Worm (Caenorhabditis elegans): ENCODE measurements around the gene srh-111.

The srh-111 gene

ce11 chrV:17506289-17506688 is 21.3 kb upstream of the srh-111 start, which contains the start of gene srw-31:
srw-31 (plus strand) TSS chrV:17506589.
- TF ChIP-seq T22C8.4 (GFP tag; IDR thresholded peaks at IDR 0.05) = no peak

DNA sequence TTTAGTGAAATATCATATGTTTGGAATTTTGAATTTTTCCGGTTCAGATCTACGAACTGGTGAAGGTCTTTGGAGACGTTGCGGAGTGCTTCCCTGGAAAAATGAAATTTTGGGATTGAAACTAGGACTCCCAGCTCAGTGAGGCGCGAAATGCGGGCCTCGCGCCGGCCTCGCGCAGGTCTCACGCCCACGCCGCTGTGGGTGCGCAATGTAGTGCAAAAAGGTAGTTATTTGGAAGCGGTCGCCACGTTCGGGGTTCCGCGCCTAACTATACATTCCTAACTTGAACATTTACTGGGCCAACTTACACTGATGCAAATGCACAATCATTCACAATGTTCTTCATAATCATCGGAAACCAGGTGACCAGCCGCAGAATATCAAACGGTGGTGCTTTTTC is 15.1 kb upstream of the srh-111 start:
- no peak for TF ChIP-seq cog-1 (tag; optimal IDR thresholded peaks at IDR 0.05)
- no peak for TF ChIP-seq tab-1 (GFP tag; IDR thresholded peaks at IDR 0.05)
- no peak for TF ChIP-seq med-1 (GFP tag; optimal IDR thresholded peaks at IDR 0.05; ENCODE audit: insufficient read depth)
- TF ChIP-seq ref-1 (GFP tag; conservative IDR thresholded peaks at IDR 0.05) = no peak
- no peak for TF ChIP-seq klf-2 (GFP tag; conservative IDR thresholded peaks at IDR 0.05)
- no peak for TF ChIP-seq T22C8.4 (GFP tag; IDR thresholded peaks at IDR 0.05)
- no peak for TF ChIP-seq flt-1 (GFP tag; IDR thresholded peaks at IDR 0.05)
- TF ChIP-seq ztf-29 (GFP tag; IDR thresholded peaks at IDR 0.05) = no peak
- no peak for TF ChIP-seq ztf-23 (GFP tag; IDR thresholded peaks at IDR 0.05)

ce11 chrV:17496071-17496470 is 11.1 kb upstream of the srh-111 start, which contains the start of gene srh-118:
srh-118 (minus strand) TSS chrV:17496171.
- TF ChIP-seq cog-1 (tag; optimal IDR thresholded peaks at IDR 0.05) (no peak), ztf-23 (GFP tag; IDR thresholded peaks at IDR 0.05) (no peak), tab-1 (GFP tag; IDR thresholded peaks at IDR 0.05) (no peak), ref-1 (GFP tag; conservative IDR thresholded peaks at IDR 0.05) (no peak), T22C8.4 (GFP tag; IDR thresholded peaks at IDR 0.05) (no peak), ztf-29 (GFP tag; IDR thresholded peaks at IDR 0.05) (no peak), klf-2 (GFP tag; conservative IDR thresholded peaks at IDR 0.05) (no peak), med-1 (GFP tag; optimal IDR thresholded peaks at IDR 0.05; ENCODE audit: insufficient read depth) (no peak), flt-1 (GFP tag; IDR thresholded peaks at IDR 0.05) (no peak)

- TF ChIP-seq cog-1 (tag; optimal IDR thresholded peaks at IDR 0.05) (no peak), klf-2 (GFP tag; conservative IDR thresholded peaks at IDR 0.05) (no peak), med-1 (GFP tag; optimal IDR thresholded peaks at IDR 0.05; ENCODE audit: insufficient read depth) (no peak), ref-1 (GFP tag; conservative IDR thresholded peaks at IDR 0.05) (no peak), flt-1 (GFP tag; IDR thresholded peaks at IDR 0.05) (no peak), ztf-29 (GFP tag; IDR thresholded peaks at IDR 0.05) (no peak), ztf-23 (GFP tag; IDR thresholded peaks at IDR 0.05) (no peak), tab-1 (GFP tag; IDR thresholded peaks at IDR 0.05) (no peak), T22C8.4 (GFP tag; IDR thresholded peaks at IDR 0.05) (no peak)
Observed at ce11 chrV:17493732-17494131, 8.8 kb upstream of the srh-111 start, which contains the start of gene fbxa-102. fbxa-102 (minus strand) TSS chrV:17493832.

DNA sequence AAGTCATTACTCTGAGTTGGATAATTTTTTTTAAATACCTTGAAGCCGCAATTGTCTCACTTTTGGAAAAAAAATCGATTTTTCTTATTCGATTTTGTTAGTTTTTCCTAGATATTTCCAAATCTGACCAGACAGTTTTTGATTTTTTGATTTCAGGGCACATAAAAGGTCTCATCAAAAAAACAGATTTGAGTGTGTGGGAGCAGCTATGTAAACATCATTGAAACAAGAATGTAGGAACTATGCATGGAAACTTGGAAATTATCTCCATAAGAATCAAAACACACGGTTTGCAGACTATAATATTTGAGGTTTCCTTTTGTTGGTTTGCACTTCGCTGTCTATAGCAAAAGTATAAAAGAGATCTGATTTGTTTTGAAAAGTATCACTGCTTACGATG is 1.1 kb upstream of the srh-111 start, which contains the start of gene scl-24:
Gene scl-24, plus strand, starts transcription at position 301 of the 400 bp plus-strand sequence.
- TF ChIP-seq ztf-29 (GFP tag; IDR thresholded peaks at IDR 0.05) (no peak), flt-1 (GFP tag; IDR thresholded peaks at IDR 0.05) (no peak), ref-1 (GFP tag; conservative IDR thresholded peaks at IDR 0.05) (no peak), cog-1 (tag; optimal IDR thresholded peaks at IDR 0.05) (no peak), ztf-23 (GFP tag; IDR thresholded peaks at IDR 0.05) (no peak), tab-1 (GFP tag; IDR thresholded peaks at IDR 0.05) (no peak), med-1 (GFP tag; optimal IDR thresholded peaks at IDR 0.05; ENCODE audit: insufficient read depth) (no peak), klf-2 (GFP tag; conservative IDR thresholded peaks at IDR 0.05) (no peak), T22C8.4 (GFP tag; IDR thresholded peaks at IDR 0.05) (no peak)

DNA sequence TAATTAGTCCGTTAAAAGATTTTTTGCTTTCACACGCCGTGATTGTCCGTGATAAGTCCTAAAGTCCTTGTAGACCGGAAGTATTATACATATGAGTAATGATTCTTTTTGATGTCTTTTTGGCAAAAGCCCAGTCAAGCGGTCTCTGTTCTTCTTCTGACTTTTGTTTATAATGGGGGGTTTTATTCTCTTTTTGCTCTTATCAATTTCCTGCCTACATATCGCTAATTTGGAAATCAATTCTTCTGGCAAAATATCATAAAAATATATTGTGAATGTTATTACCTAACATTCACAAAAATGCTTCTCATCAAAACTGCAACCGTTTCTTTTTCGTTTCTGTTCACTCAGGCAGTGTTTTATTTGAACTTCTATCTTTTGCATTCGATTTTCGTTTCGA is 8.5 kb downstream of the srh-111 start, which contains the start of gene srbc-61:
Gene srbc-61, plus strand, starts transcription at position 301 of the 400 bp plus-strand sequence.
- TF ChIP-seq ref-1 (GFP tag; conservative IDR thresholded peaks at IDR 0.05) = no peak
- no peak for TF ChIP-seq cog-1 (tag; optimal IDR thresholded peaks at IDR 0.05)
- TF ChIP-seq ztf-23 (GFP tag; IDR thresholded peaks at IDR 0.05) = no peak
- TF ChIP-seq ztf-29 (GFP tag; IDR thresholded peaks at IDR 0.05) = no peak
- TF ChIP-seq T22C8.4 (GFP tag; IDR thresholded peaks at IDR 0.05) = no peak
- no peak for TF ChIP-seq med-1 (GFP tag; optimal IDR thresholded peaks at IDR 0.05; ENCODE audit: insufficient read depth)
- TF ChIP-seq flt-1 (GFP tag; IDR thresholded peaks at IDR 0.05) = no peak
- no peak for TF ChIP-seq klf-2 (GFP tag; conservative IDR thresholded peaks at IDR 0.05)
- no peak for TF ChIP-seq tab-1 (GFP tag; IDR thresholded peaks at IDR 0.05)

DNA sequence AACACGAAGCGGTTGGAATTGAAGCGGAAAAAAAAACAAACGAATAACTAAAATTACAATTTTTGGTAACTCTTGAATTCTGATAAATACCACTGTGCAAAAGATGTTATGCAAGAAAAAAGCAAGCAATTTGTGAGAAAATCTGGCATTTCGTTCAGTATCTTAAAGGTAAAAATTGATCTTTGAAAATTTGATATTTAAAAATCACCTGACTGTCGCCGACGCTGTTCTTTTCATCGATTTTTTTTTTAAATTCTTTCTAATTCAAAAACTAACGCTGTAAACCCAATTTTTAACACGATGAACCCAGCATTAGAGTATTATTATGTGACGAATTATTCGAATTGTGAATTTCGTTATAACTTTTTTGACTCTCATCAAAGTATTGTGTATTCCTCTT is 11.3 kb downstream of the srh-111 start, which contains the start of gene srh-123:
Gene srh-123, plus strand, starts transcription at position 301 of the 400 bp plus-strand sequence.
- TF ChIP-seq T22C8.4 (GFP tag; IDR thresholded peaks at IDR 0.05) (no peak), klf-2 (GFP tag; conservative IDR thresholded peaks at IDR 0.05) (no peak), ztf-29 (GFP tag; IDR thresholded peaks at IDR 0.05) (no peak), ref-1 (GFP tag; conservative IDR thresholded peaks at IDR 0.05) (no peak), med-1 (GFP tag; optimal IDR thresholded peaks at IDR 0.05; ENCODE audit: insufficient read depth) (no peak), cog-1 (tag; optimal IDR thresholded peaks at IDR 0.05) (no peak), flt-1 (GFP tag; IDR thresholded peaks at IDR 0.05) (no peak), ztf-23 (GFP tag; IDR thresholded peaks at IDR 0.05) (no peak), tab-1 (GFP tag; IDR thresholded peaks at IDR 0.05) (no peak)

DNA sequence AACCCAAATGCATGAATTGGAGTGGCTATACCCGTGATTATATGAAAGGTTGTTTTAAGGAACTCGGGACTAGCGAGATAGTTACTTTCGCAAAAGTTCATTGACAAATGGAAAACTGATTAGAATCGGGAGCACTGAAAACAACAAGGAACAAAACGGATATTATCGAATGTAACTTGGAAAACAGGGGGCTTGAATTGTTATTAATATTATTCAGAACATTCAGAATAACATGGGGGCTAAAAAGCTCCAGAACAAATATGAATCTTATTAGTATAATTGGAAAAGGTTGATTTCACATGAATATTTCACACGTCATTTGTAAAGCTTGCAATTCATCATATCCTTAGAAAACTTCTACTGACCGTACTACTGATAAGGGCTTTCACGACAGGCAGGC is 13.4 kb downstream of the srh-111 start, which contains the start of gene srh-235:
Gene srh-235, minus strand, starts transcription at position 101 of the 400 bp plus-strand sequence.
- no peak for TF ChIP-seq flt-1 (GFP tag; IDR thresholded peaks at IDR 0.05)
- TF ChIP-seq ztf-29 (GFP tag; IDR thresholded peaks at IDR 0.05) = no peak
- TF ChIP-seq ztf-23 (GFP tag; IDR thresholded peaks at IDR 0.05) = no peak
- no peak for TF ChIP-seq tab-1 (GFP tag; IDR thresholded peaks at IDR 0.05)
- TF ChIP-seq med-1 (GFP tag; optimal IDR thresholded peaks at IDR 0.05; ENCODE audit: insufficient read depth) = no peak
- no peak for TF ChIP-seq T22C8.4 (GFP tag; IDR thresholded peaks at IDR 0.05)
- no peak for TF ChIP-seq klf-2 (GFP tag; conservative IDR thresholded peaks at IDR 0.05)
- TF ChIP-seq ref-1 (GFP tag; conservative IDR thresholded peaks at IDR 0.05) = no peak
- no peak for TF ChIP-seq cog-1 (tag; optimal IDR thresholded peaks at IDR 0.05)

- no peak for TF ChIP-seq tab-1 (GFP tag; IDR thresholded peaks at IDR 0.05)
- no peak for TF ChIP-seq med-1 (GFP tag; optimal IDR thresholded peaks at IDR 0.05; ENCODE audit: insufficient read depth)
- no peak for TF ChIP-seq cog-1 (tag; optimal IDR thresholded peaks at IDR 0.05)
- TF ChIP-seq flt-1 (GFP tag; IDR thresholded peaks at IDR 0.05) = no peak
- TF ChIP-seq ref-1 (GFP tag; conservative IDR thresholded peaks at IDR 0.05) = no peak
- no peak for TF ChIP-seq T22C8.4 (GFP tag; IDR thresholded peaks at IDR 0.05)
- no peak for TF ChIP-seq ztf-23 (GFP tag; IDR thresholded peaks at IDR 0.05)
- no peak for TF ChIP-seq klf-2 (GFP tag; conservative IDR thresholded peaks at IDR 0.05)
- no peak for TF ChIP-seq ztf-29 (GFP tag; IDR thresholded peaks at IDR 0.05)
Observed at ce11 chrV:17469180-17469579, 15.8 kb downstream of the srh-111 start, which contains the start of gene F20E11.17. F20E11.17 (minus strand) TSS chrV:17469280.

Measured in whole organism, midembryonic.